Fruit fly (Drosophila melanogaster): ENCODE data around the gene DIP2.

Gene DIP2

DNA sequence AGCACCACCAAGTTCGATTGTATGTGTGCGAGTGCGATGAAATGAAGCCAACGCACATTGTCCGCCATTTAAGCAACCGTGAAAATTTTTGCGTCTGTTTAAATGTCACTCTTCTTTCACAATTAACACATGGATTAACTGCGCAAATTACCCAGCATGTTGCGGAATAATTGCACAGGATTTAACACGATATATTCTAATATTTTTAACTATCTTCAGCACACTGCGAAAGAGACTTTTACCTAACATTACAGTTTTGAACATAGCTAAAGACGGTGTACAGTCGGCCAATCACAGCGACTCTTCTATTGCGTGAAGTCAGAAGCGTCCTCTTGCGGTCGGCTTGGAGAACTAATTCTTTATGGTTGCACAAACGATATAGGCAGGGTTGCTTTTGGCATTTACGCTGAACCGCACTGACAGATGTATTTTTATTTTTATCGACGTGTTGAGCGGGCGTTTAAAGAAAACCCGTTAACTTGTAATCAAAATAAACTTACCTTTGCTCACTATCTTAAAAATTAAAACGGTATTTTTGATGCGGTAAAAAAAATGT lies 11.0 kb downstream of the DIP2 start:
- peak; percentile 35; the same call in 1 of the 2 replicates for TF ChIP-seq CG32121 (GFP tag; IDR thresholded peaks at IDR 0.05)
- TF ChIP-seq Pif1B (GFP tag; optimal IDR thresholded peaks at IDR 0.05), result no peak
- no peak for TF ChIP-seq CG9948 (tag; optimal IDR thresholded peaks at IDR 0.05)
- peak; percentile 44 for TF ChIP-seq Snoo (tag; optimal IDR thresholded peaks at IDR 0.05)
- no peak for TF ChIP-seq fd96Ca (GFP tag; IDR thresholded peaks at IDR 0.05)
- TF ChIP-seq CG4496 (GFP tag; IDR thresholded peaks at IDR 0.05), result no peak; the same call in 2 of the 3 replicates
- TF ChIP-seq CG14655 (GFP tag; optimal IDR thresholded peaks at IDR 0.05), result no peak
- no peak for TF ChIP-seq D1 (tag; optimal IDR thresholded peaks at IDR 0.05)
- TF ChIP-seq CG34367 (tag; optimal IDR thresholded peaks at IDR 0.05), result peak; percentile 47
- TF ChIP-seq CG17806 (tag; optimal IDR thresholded peaks at IDR 0.05), result peak; percentile 5
- no peak for TF ChIP-seq CG13204 (GFP tag; optimal IDR thresholded peaks at IDR 0.05)

DNA sequence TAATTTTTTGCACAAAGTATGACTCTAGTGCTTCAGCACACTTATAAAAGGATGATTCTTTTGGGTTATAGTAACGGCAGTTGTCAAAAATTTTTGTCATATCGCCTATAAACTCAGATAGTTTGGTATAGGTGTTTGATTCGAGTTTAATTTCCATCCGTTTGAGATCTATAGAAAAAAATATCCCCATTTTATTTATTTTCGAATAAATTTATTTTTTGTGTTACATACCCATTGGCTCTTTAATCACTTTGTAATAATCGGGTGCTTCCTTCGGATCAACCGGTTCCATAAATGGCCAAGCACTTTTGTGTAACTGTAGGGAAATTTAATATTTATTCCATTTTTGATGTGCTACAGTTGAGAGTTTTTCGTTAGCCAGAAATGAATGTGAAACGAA lies 23.4 kb downstream of the DIP2 start:
- TF ChIP-seq D1 (tag; optimal IDR thresholded peaks at IDR 0.05) (no peak), EcR (GFP tag; optimal IDR thresholded peaks at IDR 0.05) (no peak), CG14655 (GFP tag; optimal IDR thresholded peaks at IDR 0.05) (no peak), CG12605 (GFP tag; IDR thresholded peaks at IDR 0.05) (no peak), CG4496 (GFP tag; IDR thresholded peaks at IDR 0.05) (no peak), CG13204 (GFP tag; optimal IDR thresholded peaks at IDR 0.05) (no peak), CG9948 (tag; optimal IDR thresholded peaks at IDR 0.05) (no peak), fd96Ca (GFP tag; IDR thresholded peaks at IDR 0.05) (no peak), Snoo (tag; optimal IDR thresholded peaks at IDR 0.05) (no peak), Ets98B (GFP tag; IDR thresholded peaks at IDR 0.05) (no peak), CG32121 (GFP tag; IDR thresholded peaks at IDR 0.05) (no peak), gl (tag; optimal IDR thresholded peaks at IDR 0.05) (no peak), CG10348 (GFP tag; IDR thresholded peaks at IDR 0.05) (no peak), CG17806 (tag; optimal IDR thresholded peaks at IDR 0.05) (no peak), Pif1A (GFP tag; optimal IDR thresholded peaks at IDR 0.05) (no peak), Pif1B (GFP tag; optimal IDR thresholded peaks at IDR 0.05) (no peak), CG34367 (tag; optimal IDR thresholded peaks at IDR 0.05) (no peak), CG8159 (tag; optimal IDR thresholded peaks at IDR 0.05) (no peak), CG8301 (tag; optimal IDR thresholded peaks at IDR 0.05) (no peak), rn (GFP tag; IDR thresholded peaks at IDR 0.05) (no peak)

DNA sequence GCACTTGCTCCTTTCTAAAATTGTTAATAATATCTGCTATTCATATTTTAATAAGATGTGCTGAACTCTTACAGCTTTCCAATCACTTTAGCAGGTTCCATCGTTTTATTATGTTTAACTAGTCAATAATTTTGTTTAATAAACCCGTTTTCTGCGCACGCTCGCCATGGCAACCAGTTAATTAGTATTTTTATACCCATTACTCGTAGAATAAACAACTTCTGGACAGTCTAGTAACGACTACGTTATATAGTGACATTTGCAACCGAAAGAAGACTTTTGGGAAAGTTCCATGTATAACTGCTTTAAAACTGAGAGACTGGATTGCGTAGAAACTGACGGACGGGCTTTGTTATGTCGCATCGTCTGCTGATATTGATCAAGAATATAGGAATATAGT lies 24.5 kb downstream of the DIP2 start, which contains the start of gene CG34453:
TSS of gene CG34453 (minus strand) at position 101 of the 400 bp plus-strand sequence.
- TF ChIP-seq Pif1B (GFP tag; optimal IDR thresholded peaks at IDR 0.05) (no peak), CG12605 (GFP tag; IDR thresholded peaks at IDR 0.05) (no peak), CG8301 (tag; optimal IDR thresholded peaks at IDR 0.05) (no peak), rn (GFP tag; IDR thresholded peaks at IDR 0.05) (no peak), CG8159 (tag; optimal IDR thresholded peaks at IDR 0.05) (no peak), CG10348 (GFP tag; IDR thresholded peaks at IDR 0.05) (no peak), D1 (tag; optimal IDR thresholded peaks at IDR 0.05) (no peak), CG13204 (GFP tag; optimal IDR thresholded peaks at IDR 0.05) (no peak), Pif1A (GFP tag; optimal IDR thresholded peaks at IDR 0.05) (no peak), Snoo (tag; optimal IDR thresholded peaks at IDR 0.05) (no peak), EcR (GFP tag; optimal IDR thresholded peaks at IDR 0.05) (no peak), gl (tag; optimal IDR thresholded peaks at IDR 0.05) (no peak)

DNA sequence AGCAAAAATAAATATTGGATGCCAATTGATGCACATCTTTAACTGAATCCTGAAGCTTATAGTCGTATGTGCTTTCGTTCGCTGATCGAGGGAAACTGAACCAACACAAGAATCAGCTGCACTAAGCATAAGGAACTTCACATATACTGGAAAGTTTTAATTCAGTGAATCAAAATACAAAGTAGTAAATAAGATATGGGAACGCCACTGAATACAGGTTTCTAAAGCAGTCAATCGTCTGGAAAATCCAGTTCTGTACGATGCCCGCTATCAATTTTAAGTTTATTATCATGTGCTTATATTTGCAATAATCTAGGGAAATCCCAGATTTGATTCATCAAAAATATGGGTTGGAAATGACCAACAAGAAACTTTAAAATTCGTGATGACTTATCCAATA lies 25.5 kb downstream of the DIP2 start, which contains the start of gene CG34454:
TSS of gene CG34454 (minus strand) at position 84 of the 400 bp plus-strand sequence.
- TF ChIP-seq EcR (GFP tag; optimal IDR thresholded peaks at IDR 0.05), result no peak

DNA sequence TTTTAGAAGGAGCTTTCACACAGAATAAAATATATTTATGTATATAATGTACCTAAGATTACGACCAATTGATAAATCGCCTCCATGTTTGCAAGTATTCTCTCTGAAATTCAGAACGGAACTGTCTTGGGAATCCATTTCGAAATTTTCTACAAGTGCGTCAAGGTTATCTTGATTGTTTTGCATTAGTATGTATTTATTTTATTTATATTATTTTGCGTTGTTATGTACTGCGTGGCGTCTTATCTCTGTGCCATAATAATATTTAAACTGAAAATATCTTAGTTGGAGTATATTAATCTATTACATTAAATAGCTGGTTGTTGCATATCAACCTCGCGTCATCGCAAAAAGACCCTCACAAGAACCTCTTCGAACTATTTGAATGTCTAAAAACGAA lies 26.2 kb downstream of the DIP2 start, which contains the start of gene CG42846:
TSS of gene CG42846 (minus strand) at position 101 of the 400 bp plus-strand sequence.
- TF ChIP-seq CG32121 (GFP tag; IDR thresholded peaks at IDR 0.05) (no peak), CG12605 (GFP tag; IDR thresholded peaks at IDR 0.05) (no peak), CG17806 (tag; optimal IDR thresholded peaks at IDR 0.05) (no peak), CG8301 (tag; optimal IDR thresholded peaks at IDR 0.05) (no peak), Pif1A (GFP tag; optimal IDR thresholded peaks at IDR 0.05) (no peak), CG8159 (tag; optimal IDR thresholded peaks at IDR 0.05) (no peak), Pif1B (GFP tag; optimal IDR thresholded peaks at IDR 0.05) (no peak), CG14655 (GFP tag; optimal IDR thresholded peaks at IDR 0.05) (no peak), CG15710 (tag; optimal IDR thresholded peaks at IDR 0.05) (no peak), CG4496 (GFP tag; IDR thresholded peaks at IDR 0.05) (no peak), gl (tag; optimal IDR thresholded peaks at IDR 0.05) (no peak), CG10348 (GFP tag; IDR thresholded peaks at IDR 0.05) (no peak), Snoo (tag; optimal IDR thresholded peaks at IDR 0.05) (no peak), Ets98B (GFP tag; IDR thresholded peaks at IDR 0.05) (no peak), CG9948 (tag; optimal IDR thresholded peaks at IDR 0.05) (no peak), CG13204 (GFP tag; optimal IDR thresholded peaks at IDR 0.05) (no peak)

DNA sequence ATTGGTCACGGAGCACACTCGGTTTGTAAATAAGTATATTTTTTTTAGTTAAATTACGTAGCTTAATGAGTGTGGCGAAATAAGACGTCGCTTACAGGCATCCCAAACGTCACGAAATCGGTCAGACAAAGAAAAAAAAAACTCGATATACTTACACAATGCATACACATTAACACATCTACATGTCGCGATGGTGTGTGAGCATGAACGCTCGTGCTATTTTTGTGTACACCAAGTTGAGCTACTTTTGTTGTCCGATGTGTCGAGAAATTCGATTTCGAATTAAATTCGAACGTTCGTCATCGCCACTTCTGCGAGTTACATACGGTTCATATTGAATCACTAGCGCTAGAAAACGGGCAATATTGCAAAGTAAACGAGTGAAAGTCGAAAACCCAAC lies 32.6 kb downstream of the DIP2 start:
- TF ChIP-seq Snoo (tag; optimal IDR thresholded peaks at IDR 0.05) (no peak), CG10348 (GFP tag; IDR thresholded peaks at IDR 0.05) (no peak), CG4496 (GFP tag; IDR thresholded peaks at IDR 0.05) (no peak), CG15710 (tag; optimal IDR thresholded peaks at IDR 0.05) (no peak), Pif1B (GFP tag; optimal IDR thresholded peaks at IDR 0.05) (no peak), Ets98B (GFP tag; IDR thresholded peaks at IDR 0.05) (no peak), rn (GFP tag; IDR thresholded peaks at IDR 0.05) (no peak), Pif1A (GFP tag; optimal IDR thresholded peaks at IDR 0.05) (no peak), CG17806 (tag; optimal IDR thresholded peaks at IDR 0.05) (no peak), CG32121 (GFP tag; IDR thresholded peaks at IDR 0.05) (no peak), CG34367 (tag; optimal IDR thresholded peaks at IDR 0.05) (no peak), gl (tag; optimal IDR thresholded peaks at IDR 0.05) (no peak), CG12605 (GFP tag; IDR thresholded peaks at IDR 0.05) (no peak), CG14655 (GFP tag; optimal IDR thresholded peaks at IDR 0.05) (no peak), EcR (GFP tag; optimal IDR thresholded peaks at IDR 0.05) (no peak), CG8301 (tag; optimal IDR thresholded peaks at IDR 0.05) (no peak), CG13204 (GFP tag; optimal IDR thresholded peaks at IDR 0.05) (no peak), CG8159 (tag; optimal IDR thresholded peaks at IDR 0.05) (no peak)
